Worm (Caenorhabditis elegans): ENCODE data around the gene F41B5.1.

DNA sequence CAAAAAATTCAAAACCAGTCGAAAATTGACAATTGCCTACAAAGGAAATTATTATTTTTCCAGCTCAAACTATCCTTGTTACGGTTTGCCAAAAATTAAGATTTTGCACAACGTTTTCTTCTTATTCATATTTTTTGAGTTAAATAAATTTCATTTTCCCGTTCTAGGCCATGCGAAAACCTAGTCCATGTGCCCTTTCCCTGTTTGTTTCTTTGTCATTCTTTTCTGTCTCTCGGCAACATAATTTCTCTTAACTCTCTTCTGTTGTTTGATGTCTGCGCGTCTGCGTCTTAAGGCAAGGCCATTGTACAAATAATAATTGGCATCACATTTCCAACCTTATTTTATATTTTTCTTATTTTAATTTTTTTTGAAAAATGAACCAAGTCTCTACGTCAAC, 26.2 kb downstream of the F41B5.1 start, which contains the start of gene nhr-228:
- no peak for TF ChIP-seq ceh-13 (GFP tag; optimal IDR thresholded peaks at IDR 0.05)
- no peak for TF ChIP-seq ama-1 (optimal IDR thresholded peaks at IDR 0.05)
- no peak for TF ChIP-seq aly-1 (tag; optimal IDR thresholded peaks at IDR 0.05)
- TF ChIP-seq flt-1 (GFP tag; IDR thresholded peaks at IDR 0.05), result no peak
- no peak for TF ChIP-seq tbx-11 (GFP tag; IDR thresholded peaks at IDR 0.05)
- TF ChIP-seq hmg-4 (GFP tag; optimal IDR thresholded peaks at IDR 0.05), result no peak
- no peak for TF ChIP-seq pes-1 (GFP tag; IDR thresholded peaks at IDR 0.05)
- TF ChIP-seq hmbx-1 (tag; optimal IDR thresholded peaks at IDR 0.05), result no peak

Measured in whole organism, early embryonic.